Fruit fly (Drosophila melanogaster): ENCODE data around the gene pes.

DNA sequence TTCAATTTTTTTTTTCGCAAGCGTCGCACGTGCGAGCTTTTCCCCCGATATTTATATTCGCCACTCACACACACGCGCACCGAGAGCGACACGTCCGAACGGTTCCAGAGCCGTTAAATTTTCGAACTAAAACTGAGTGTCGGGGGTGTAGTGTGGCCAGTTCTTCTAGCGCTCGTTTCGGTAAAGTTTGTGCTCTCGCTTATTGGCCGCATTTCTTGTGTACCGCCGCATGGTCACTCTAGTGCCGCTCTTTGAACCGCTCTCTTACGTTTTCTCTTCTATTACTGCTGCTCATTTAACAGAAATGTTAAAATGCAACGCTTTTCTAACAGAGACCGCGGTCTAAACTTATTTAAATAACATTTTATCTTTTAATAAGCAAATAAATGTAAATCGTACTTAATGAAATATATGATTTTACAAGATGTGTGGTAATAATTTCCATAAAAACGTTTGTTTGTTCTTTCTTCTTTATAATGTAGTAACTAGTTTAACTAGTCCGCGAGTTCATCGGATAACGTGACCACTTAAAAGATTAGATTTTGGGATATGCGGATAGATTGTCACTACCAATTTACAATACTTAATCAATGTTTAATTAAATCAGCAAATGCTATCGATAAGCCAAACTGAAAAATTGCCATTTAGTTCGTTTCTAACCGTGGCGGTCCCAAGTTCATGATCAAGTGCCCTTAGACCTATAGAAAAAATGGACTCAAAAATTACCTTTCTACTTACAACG is 9.8 kb downstream of the pes start, which contains the start of gene Snoo:
- TF ChIP-seq CG8478 (optimal IDR thresholded peaks at IDR 0.05) (no peak), CTCF (optimal IDR thresholded peaks at IDR 0.05) (peak; percentile 43 to 52)
